Worm (Caenorhabditis elegans) whole organism, L4/young adult: ENCODE data around the gene Y55F3AR.2.
A peak's percentile ranks its signal among the peaks of the same experiment; 100 is the strongest.

Source experiments
- W03F9.2 ChIP-seq: fragments of 150-350 bp; optimal IDR thresholded peaks from 2 replicates; lab custom pipeline; 2014; ENCODE audit warnings: missing biosample characterization, missing genetic modification characterization
- dao-5 ChIP-seq: sonication (generic microtip); optimal IDR thresholded peaks from 2 replicates; lab custom pipeline; 2016; ENCODE audit warnings: missing genotype, missing genetic modification characterization, moderate library complexity, missing compliant biosample characterization
- him-1 ChIP-seq: sonication (generic microtip); optimal IDR thresholded peaks from 2 replicates; lab custom pipeline; 2016; ENCODE audit warnings: missing genotype, missing genetic modification reagents, missing genetic modification characterization, missing compliant biosample characterization

Gene Y55F3AR.2

DNA sequence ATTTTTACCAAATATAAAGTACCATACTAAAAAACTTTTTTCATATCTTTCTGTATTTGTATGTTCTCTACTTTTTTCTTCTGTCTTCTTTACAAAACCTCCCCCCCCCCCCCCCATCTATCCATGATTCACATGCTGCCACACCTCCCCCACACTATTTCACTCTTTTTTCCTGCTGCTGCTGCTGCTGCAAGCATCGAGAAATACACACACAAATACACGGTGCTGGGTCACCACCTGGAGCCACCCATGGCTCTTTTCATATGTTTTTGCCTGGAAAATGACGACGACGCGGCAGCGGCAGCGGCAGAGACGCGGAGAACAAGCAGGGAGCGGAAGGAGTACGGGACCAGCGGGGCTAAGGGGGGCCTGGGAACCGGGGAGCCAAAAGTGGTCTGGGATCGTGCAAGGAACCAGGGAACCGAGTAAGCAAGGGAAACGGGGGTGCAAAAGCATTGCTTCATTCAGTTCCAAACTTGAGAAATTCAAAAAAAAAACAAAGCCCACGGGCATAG lies 25.6 kb upstream of the Y55F3AR.2 start:
- no peak for TF ChIP-seq dao-5
- TF ChIP-seq him-1 (tag; lab: Kevin White, UChicago): no peak

DNA sequence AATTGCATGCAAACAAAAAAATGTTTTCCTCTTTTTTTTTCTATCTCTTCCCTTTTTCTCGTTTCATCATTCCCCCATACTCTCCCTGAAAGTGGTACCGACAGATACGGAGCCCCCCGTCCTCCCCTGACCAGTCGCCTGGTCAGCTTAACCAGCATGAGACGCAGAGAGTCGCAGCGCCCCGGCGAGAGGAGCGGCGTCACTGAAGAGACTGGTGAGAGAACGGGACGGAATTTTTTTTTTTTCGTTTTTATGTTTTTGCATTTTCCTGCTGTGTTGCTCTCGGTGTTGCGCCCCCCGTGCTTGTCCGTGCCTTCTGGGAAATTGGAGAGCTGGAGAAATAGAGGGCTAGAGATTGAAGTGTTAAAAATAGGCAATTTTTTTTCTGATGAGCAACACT lies 24.0 kb upstream of the Y55F3AR.2 start:
- TF ChIP-seq W03F9.2 (tag; lab: Kevin White, UChicago) (peak; percentile 14), dao-5 (no peak), him-1 (tag; lab: Kevin White, UChicago) (peak; percentile 77)

ce11 chrIV:1074069-1074468 lies 20.3 kb upstream of the Y55F3AR.2 start:
- TF ChIP-seq W03F9.2 (tag; lab: Kevin White, UChicago) (no peak), dao-5 (no peak), him-1 (tag; lab: Kevin White, UChicago) (no peak)

DNA sequence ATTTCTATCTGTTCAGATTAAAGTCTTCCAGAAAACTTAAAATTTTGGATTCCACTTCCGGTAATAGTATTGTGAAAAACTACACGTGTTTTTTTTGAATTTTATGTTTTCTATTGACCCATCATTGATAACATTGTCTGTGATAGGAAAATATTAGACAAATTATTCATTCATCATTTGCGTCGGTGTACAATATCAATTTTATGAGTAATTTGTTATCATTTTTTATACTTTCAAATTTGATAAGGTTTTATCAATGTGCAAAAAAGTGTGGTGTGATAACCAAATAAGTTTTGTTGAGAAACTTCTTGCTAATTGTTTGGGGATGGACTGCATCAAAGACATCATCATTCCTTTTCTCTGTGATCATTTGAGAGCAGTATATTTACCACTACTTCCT lies 18.9 kb upstream of the Y55F3AR.2 start:
- TF ChIP-seq dao-5: no peak
- no peak for TF ChIP-seq him-1 (tag; lab: Kevin White, UChicago)
- no peak for TF ChIP-seq W03F9.2 (tag; lab: Kevin White, UChicago)

DNA sequence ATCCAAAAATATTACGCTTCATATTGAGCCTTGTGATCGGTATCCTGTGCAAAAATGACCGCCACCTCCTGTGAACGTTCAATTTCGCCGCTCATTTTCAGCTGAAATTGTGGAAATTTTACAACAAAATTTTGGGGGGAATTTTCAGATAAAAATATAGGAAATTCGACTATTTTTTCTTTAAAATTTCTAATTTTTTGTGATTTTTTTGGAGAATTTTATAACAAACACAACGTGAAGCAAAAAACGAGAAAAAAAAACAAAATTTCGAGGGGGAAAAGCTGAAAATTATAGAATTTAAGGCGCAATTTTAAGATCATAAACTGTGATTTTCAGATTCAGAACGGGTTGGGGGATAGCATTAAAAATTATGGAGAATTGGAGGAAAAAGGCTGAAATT lies 7.4 kb upstream of the Y55F3AR.2 start, which contains the start of gene csn-4:
Gene csn-4 (minus strand): TSS at position 101 of the 400 bp plus-strand sequence.
- TF ChIP-seq dao-5: no peak
- TF ChIP-seq W03F9.2 (tag; lab: Kevin White, UChicago): no peak
- no peak for TF ChIP-seq him-1 (tag; lab: Kevin White, UChicago)

DNA sequence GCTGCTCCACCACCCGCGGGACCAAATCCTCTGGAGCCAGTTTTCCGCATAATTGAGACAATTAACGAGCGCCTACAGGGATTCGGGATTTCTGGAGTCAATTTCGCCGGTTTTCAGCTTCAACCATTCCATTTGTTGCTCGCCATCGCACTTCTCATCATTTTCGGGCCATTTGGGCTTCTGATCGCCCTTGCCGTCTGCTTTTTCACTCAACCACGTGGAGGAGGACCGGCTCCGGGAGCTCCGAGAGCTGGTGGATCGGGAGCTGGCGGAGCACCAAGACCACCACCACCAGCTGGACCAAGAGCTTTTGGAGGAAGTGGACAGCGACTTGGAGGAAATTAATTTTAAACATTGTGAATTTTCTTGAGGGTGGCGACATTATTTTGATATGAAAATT lies 1.8 kb downstream of the Y55F3AR.2 start:
- TF ChIP-seq dao-5: no peak
- TF ChIP-seq W03F9.2 (tag; lab: Kevin White, UChicago): no peak
- TF ChIP-seq him-1 (tag; lab: Kevin White, UChicago): no peak

DNA sequence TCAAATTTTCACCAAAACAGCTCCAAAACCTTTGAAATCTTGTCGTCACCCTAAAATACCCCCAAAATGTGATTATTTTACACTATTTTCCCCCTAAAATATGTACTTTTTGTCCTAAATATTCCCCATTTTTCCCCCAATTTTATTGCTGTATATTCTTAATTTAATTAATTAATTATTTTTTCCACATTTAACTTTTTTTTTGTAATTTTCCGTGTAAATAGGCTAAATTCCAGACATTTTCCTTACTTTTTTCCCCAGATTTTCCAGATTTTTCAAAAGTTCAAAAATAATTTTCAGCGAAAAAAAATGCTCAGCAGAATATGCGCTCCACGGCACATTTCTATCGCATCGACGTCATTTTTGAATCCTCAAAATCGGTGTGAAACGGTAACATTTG lies 2.8 kb downstream of the Y55F3AR.2 start, which contains the start of gene cox-18:
Gene cox-18 (plus strand): TSS at position 301 of the 400 bp plus-strand sequence.
- no peak for TF ChIP-seq dao-5
- no peak for TF ChIP-seq him-1 (tag; lab: Kevin White, UChicago)
- TF ChIP-seq W03F9.2 (tag; lab: Kevin White, UChicago): no peak

DNA sequence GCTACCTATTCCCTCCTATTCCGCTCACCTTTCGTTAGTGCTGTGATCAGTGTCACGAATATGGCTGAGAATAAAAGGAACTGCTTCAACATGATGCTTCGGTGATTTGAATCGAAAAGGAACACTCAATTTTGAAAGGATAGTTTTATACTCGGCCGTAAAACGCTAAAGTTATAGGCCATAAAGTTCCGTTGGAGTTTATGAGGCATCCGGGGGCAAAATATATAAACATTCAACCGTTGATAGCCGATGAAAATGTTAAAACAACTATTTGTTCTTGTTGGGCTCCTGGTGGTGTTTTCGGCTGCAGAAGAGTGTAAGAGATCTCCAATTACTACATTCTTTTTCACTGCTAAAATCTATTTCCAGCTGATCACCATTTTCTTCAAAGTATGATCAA lies 10.2 kb downstream of the Y55F3AR.2 start, which contains the start of the genes C44B12.9 and C44B12.3:
Gene C44B12.9 (minus strand): TSS at position 101 of the 400 bp plus-strand sequence.
Gene C44B12.3 (plus strand): TSS at position 249 of the 400 bp plus-strand sequence.
- TF ChIP-seq W03F9.2 (tag; lab: Kevin White, UChicago) (no peak), him-1 (tag; lab: Kevin White, UChicago) (no peak), dao-5 (no peak)

DNA sequence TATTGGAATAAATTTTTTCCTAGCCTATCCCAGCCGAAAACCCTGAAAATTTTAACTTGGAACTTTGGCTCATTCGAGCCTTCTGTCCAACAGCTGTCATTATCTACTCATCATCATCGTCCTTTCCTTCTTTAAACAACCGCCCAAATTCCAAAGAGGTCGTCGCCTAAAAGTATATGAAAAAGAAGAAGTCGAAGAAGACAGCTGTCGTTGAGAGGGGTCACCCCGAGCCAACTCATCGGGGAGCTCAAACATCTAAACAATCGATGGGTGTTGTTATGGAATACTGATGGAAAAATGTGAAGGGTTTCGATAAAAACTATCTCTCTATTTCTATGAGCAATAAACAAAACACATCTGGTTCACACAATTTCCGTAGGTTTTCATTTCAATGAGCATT lies 10.8 kb downstream of the Y55F3AR.2 start:
- TF ChIP-seq dao-5 (no peak), him-1 (tag; lab: Kevin White, UChicago) (no peak), W03F9.2 (tag; lab: Kevin White, UChicago) (no peak)

DNA sequence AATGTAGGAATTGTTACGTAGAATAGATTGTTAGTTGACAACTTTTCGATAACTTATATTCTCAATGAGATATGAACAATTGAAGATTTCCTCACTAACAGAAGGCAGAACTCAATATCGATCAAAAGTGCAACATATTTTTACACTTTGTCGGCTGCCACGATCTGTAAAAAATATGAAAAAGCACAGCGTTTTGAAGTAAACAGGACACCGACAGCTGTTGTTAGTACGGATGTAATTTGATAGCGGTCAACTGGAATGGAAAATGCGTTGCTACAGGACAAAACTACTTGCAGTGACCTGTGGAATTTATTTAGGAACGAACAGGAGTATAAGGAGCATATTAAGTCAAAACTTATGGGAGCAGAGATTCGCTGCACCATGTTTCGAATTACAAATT lies 11.7 kb downstream of the Y55F3AR.2 start:
- TF ChIP-seq W03F9.2 (tag; lab: Kevin White, UChicago) (no peak), him-1 (tag; lab: Kevin White, UChicago) (no peak), dao-5 (no peak)

- TF ChIP-seq W03F9.2 (tag; lab: Kevin White, UChicago) (no peak), dao-5 (no peak), him-1 (tag; lab: Kevin White, UChicago) (no peak)
Observed at ce11 chrIV:1107190-1107589, 12.8 kb downstream of the Y55F3AR.2 start, which contains the start of gene ost-1. ost-1 (plus strand) TSS chrIV:1107396.

DNA sequence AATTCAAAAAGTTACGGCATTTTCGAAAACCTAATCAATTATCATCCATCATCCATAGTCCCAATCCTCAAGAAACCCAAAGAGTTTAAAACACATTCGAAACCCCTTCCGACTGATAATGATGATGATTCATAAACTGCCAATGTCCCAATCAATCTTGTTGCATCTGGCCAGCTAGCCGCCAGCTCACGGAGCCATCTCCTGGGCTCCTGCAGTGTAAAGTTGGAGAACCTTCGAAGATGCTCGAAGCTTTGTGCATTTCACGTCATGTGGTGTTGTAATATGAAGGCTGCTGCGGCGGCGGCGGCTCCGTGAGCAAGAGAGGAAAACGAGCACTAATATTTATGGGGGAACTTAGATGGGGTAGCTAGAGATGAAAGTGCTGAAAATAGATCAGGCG lies 13.7 kb downstream of the Y55F3AR.2 start:
- TF ChIP-seq W03F9.2 (tag; lab: Kevin White, UChicago): no peak
- no peak for TF ChIP-seq dao-5
- no peak for TF ChIP-seq him-1 (tag; lab: Kevin White, UChicago)

- TF ChIP-seq dao-5 (no peak), W03F9.2 (tag; lab: Kevin White, UChicago) (no peak), him-1 (tag; lab: Kevin White, UChicago) (no peak)
Observed at ce11 chrIV:1110999-1111398, 16.7 kb downstream of the Y55F3AR.2 start.

DNA sequence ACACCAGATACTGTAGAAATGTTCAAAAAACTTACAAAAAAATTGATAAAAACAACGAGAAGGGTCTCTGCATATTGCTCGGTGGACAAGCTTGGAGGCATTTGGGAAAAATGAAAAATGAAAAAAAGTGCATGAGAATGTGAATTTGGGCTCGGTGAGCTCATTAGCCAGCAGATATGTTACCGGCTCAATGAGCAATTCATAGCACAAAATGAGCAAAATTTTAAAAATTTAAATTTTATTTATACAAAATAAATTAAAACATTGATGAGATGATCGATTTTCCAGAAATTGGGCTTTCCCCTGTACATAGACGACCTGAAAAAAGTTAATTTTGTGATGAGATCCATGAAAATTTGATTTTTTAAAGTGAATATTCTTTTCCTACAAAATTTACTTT lies 19.3 kb downstream of the Y55F3AR.2 start, which contains the start of gene srx-14:
Gene srx-14 (minus strand): TSS at position 101 of the 400 bp plus-strand sequence.
- TF ChIP-seq W03F9.2 (tag; lab: Kevin White, UChicago): no peak

- TF ChIP-seq dao-5 (no peak), him-1 (tag; lab: Kevin White, UChicago) (no peak), W03F9.2 (tag; lab: Kevin White, UChicago) (no peak)
Observed at ce11 chrIV:1118566-1118965, 24.2 kb downstream of the Y55F3AR.2 start, which contains the start of gene srx-13. srx-13 (minus strand) TSS chrIV:1118666.
